Worm (Caenorhabditis elegans) whole organism, young adult: Measurements from ENCODE around the gene C34E10.12.
A peak's percentile ranks its signal among the peaks of the same experiment; 100 is the strongest.

Source experiments
- B0336.3 ChIP-seq: fragments of 200-800 bp; sonication (Bioruptor generic); IDR thresholded peaks from 2 replicates; pipeline ENCODE4 v1.3.6; 2022; ENCODE audit warnings: missing genetic modification characterization, missing compliant biosample characterization
- D2030.7 ChIP-seq: fragments of 200-800 bp; sonication (Bioruptor generic); IDR thresholded peaks from 2 replicates; pipeline ENCODE4 v1.3.6; 2022; ENCODE audit warnings: missing genetic modification reagents, missing genetic modification characterization, missing compliant biosample characterization
- F22D6.2 ChIP-seq: sonication (generic microtip); optimal IDR thresholded peaks from 2 replicates; lab custom pipeline; 2016; ENCODE audit warnings: mild to moderate bottlenecking, missing genetic modification characterization, missing compliant biosample characterization
- F33H1.4 ChIP-seq: fragments of 200-800 bp; sonication (Bioruptor generic); IDR thresholded peaks from 2 replicates; pipeline ENCODE4 v1.3.6; 2022; ENCODE audit warnings: missing genetic modification reagents, missing genetic modification characterization, missing compliant biosample characterization
- Y53G8AR.9 ChIP-seq: fragments of 200-800 bp; sonication (Bioruptor generic); conservative IDR thresholded peaks from 2 replicates; pipeline ENCODE4 v1.3.6; 2022; ENCODE audit warnings: missing genetic modification reagents, missing genetic modification characterization, missing compliant biosample characterization
- aptf-2 ChIP-seq: fragments of 200-800 bp; sonication (Bioruptor generic); conservative IDR thresholded peaks from 2 replicates; pipeline ENCODE4 v1.3.6; 2022; ENCODE audit warnings: missing genetic modification reagents, missing genetic modification characterization, missing compliant biosample characterization
- attf-3 ChIP-seq: fragments of 200-800 bp; sonication (Bioruptor generic); conservative IDR thresholded peaks from 2 replicates; pipeline ENCODE4 v1.3.6; 2022; ENCODE audit warnings: missing genetic modification reagents, missing genetic modification characterization, missing compliant biosample characterization
- attf-5 ChIP-seq: fragments of 200-800 bp; sonication (Bioruptor generic); optimal IDR thresholded peaks from 2 replicates; lab custom pipeline; 2018; ENCODE audit warnings: mild to moderate bottlenecking, missing genetic modification characterization, missing compliant biosample characterization
- attf-6 ChIP-seq: fragments of 200-800 bp; sonication (Bioruptor generic); IDR thresholded peaks from 2 replicates; pipeline ENCODE4 v1.3.6; 2022; ENCODE audit warnings: missing genetic modification reagents, missing genetic modification characterization, missing compliant biosample characterization
- bed-1 ChIP-seq: fragments of 200-800 bp; sonication (Bioruptor generic); IDR thresholded peaks from 2 replicates; pipeline ENCODE4 v1.3.6; 2022; ENCODE audit warnings: missing genetic modification reagents, missing genetic modification characterization, missing compliant biosample characterization
- cebp-2 ChIP-seq: fragments of 200-800 bp; sonication (Bioruptor generic); IDR thresholded peaks from 2 replicates; pipeline ENCODE4 v1.3.6; 2022; ENCODE audit warnings: missing genetic modification characterization, missing compliant biosample characterization
- chd-7 ChIP-seq: sonication (generic microtip); optimal IDR thresholded peaks from 2 replicates; lab custom pipeline; 2016; ENCODE audit warnings: mild to moderate bottlenecking, missing genetic modification characterization, moderate library complexity, missing compliant biosample characterization
- die-1 ChIP-seq: sonication (generic microtip); optimal IDR thresholded peaks from 2 replicates; lab custom pipeline; 2016; ENCODE audit warnings: missing genotype, mild to moderate bottlenecking, missing genetic modification characterization, missing compliant biosample characterization
- dox-1 ChIP-seq: fragments of 200-800 bp; sonication (Bioruptor generic); IDR thresholded peaks from 2 replicates; pipeline ENCODE4 v1.3.6; 2022; ENCODE audit warnings: missing genetic modification reagents, missing genetic modification characterization, missing compliant biosample characterization
- dpff-1 ChIP-seq: sonication (generic microtip); optimal IDR thresholded peaks from 2 replicates; lab custom pipeline; 2017; ENCODE audit warnings: mild to moderate bottlenecking, missing genetic modification characterization, missing compliant biosample characterization
- efl-1 ChIP-seq: fragments of 150-350 bp; optimal IDR thresholded peaks from 2 replicates; lab custom pipeline; 2014; ENCODE audit warnings: missing biosample characterization, missing genetic modification reagents, missing genetic modification characterization
- egl-18 ChIP-seq: fragments of 200-800 bp; sonication (Bioruptor generic); IDR thresholded peaks from 2 replicates; pipeline ENCODE4 v1.3.6; 2022; ENCODE audit warnings: missing genetic modification reagents, missing genetic modification characterization, missing compliant biosample characterization
- fkh-3 ChIP-seq: sonication (generic microtip); optimal IDR thresholded peaks from 2 replicates; lab custom pipeline; 2016; ENCODE audit warnings: mild to moderate bottlenecking, missing genetic modification characterization, missing compliant biosample characterization
- gei-17 ChIP-seq: fragments of 200-800 bp; sonication (Bioruptor generic); optimal IDR thresholded peaks from 2 replicates; lab custom pipeline; 2018; ENCODE audit warnings: mild to moderate bottlenecking, missing genetic modification characterization, missing compliant biosample characterization
- hlh-26 ChIP-seq: fragments of 200-800 bp; sonication (Bioruptor generic); conservative IDR thresholded peaks from 2 replicates; pipeline ENCODE4 v1.3.6; 2022; ENCODE audit warnings: missing genetic modification reagents, missing genetic modification characterization, missing compliant biosample characterization
- hsf-1 ChIP-seq: fragments of 200-800 bp; sonication (Bioruptor generic); IDR thresholded peaks from 2 replicates; pipeline ENCODE4 v1.3.6; 2022; ENCODE audit warnings: missing genetic modification reagents, missing genetic modification characterization, missing compliant biosample characterization
- let-526 ChIP-seq: fragments of 200-800 bp; sonication (Bioruptor generic); IDR thresholded peaks from 2 replicates; pipeline ENCODE4 v1.3.6; 2022; ENCODE audit warnings: missing genetic modification reagents, missing genetic modification characterization, missing compliant biosample characterization
- let-607 ChIP-seq, 2 experiments: fragments of 200-800 bp in 1 of 2; sonication (Bioruptor generic) in 1 of 2; sonication (generic microtip) in 1 of 2; optimal IDR thresholded peaks; 2 replicates each; lab custom pipeline; 2016 to 2018; ENCODE audit warnings: mild to moderate bottlenecking in 2 of 2, missing compliant biosample characterization in 2 of 2, missing genetic modification characterization in 2 of 2, moderate library complexity in 2 of 2, missing genotype in 1 of 2
- lin-54 ChIP-seq: fragments of 200-800 bp; sonication (Bioruptor generic); optimal IDR thresholded peaks from 2 replicates; lab custom pipeline; 2018; ENCODE audit warnings: mild to moderate bottlenecking, missing genetic modification characterization, missing compliant biosample characterization
- lsl-1 ChIP-seq: fragments of 200-800 bp; sonication (Bioruptor generic); optimal IDR thresholded peaks from 2 replicates; lab custom pipeline; 2018; ENCODE audit warnings: mild to moderate bottlenecking, missing genetic modification characterization, moderate library complexity, missing compliant biosample characterization
- lsy-27 ChIP-seq: sonication (generic microtip); optimal IDR thresholded peaks from 2 replicates; lab custom pipeline; 2017; ENCODE audit warnings: missing genetic modification characterization, mild to moderate bottlenecking, missing compliant biosample characterization, antibody characterized with exemption, missing genotype, borderline replicate concordance; ENCODE audit not compliant: insufficient read depth
- madf-10 ChIP-seq: sonication (generic microtip); optimal IDR thresholded peaks from 2 replicates; lab custom pipeline; 2016; ENCODE audit warnings: mild to moderate bottlenecking, missing genetic modification characterization, missing compliant biosample characterization
- madf-6 ChIP-seq: fragments of 200-800 bp; sonication (Bioruptor generic); IDR thresholded peaks from 2 replicates; pipeline ENCODE4 v1.3.6; 2022; ENCODE audit warnings: missing genetic modification reagents, missing genetic modification characterization, missing compliant biosample characterization
- madf-8 ChIP-seq: fragments of 200-800 bp; sonication (Bioruptor generic); conservative IDR thresholded peaks from 2 replicates; pipeline ENCODE4 v1.3.6; 2022; ENCODE audit warnings: missing genetic modification reagents, missing genetic modification characterization, missing compliant biosample characterization
- mel-28 ChIP-seq: sonication (generic microtip); optimal IDR thresholded peaks from 2 replicates; lab custom pipeline; 2016; ENCODE audit warnings: borderline replicate concordance, mild to moderate bottlenecking, missing genetic modification characterization, missing compliant biosample characterization
- nfya-1 ChIP-seq: sonication (generic microtip); optimal IDR thresholded peaks from 2 replicates; lab custom pipeline; 2017; ENCODE audit warnings: antibody characterized with exemption, missing compliant biosample characterization, missing genetic modification characterization, borderline replicate concordance; ENCODE audit not compliant: insufficient read depth
- nfyb-1 ChIP-seq: fragments of 200-800 bp; sonication (Bioruptor generic); IDR thresholded peaks from 2 replicates; pipeline ENCODE4 v1.3.6; 2022; ENCODE audit warnings: missing genetic modification reagents, missing genetic modification characterization, missing compliant biosample characterization
- nhr-120 ChIP-seq: fragments of 200-800 bp; sonication (Bioruptor generic); IDR thresholded peaks from 2 replicates; pipeline ENCODE4 v1.3.6; 2022; ENCODE audit warnings: missing genetic modification characterization, missing compliant biosample characterization
- pbrm-1 ChIP-seq: fragments of 200-800 bp; sonication (Bioruptor generic); IDR thresholded peaks from 2 replicates; pipeline ENCODE4 v1.3.6; 2022; ENCODE audit warnings: missing genetic modification reagents, missing genetic modification characterization, missing compliant biosample characterization
- rec-8 ChIP-seq, 2 experiments: sonication (generic microtip); optimal IDR thresholded peaks; 2 replicates each; lab custom pipeline; 2016; ENCODE audit warnings: mild to moderate bottlenecking in 2 of 2, missing genetic modification characterization in 2 of 2, missing genetic modification reagents in 2 of 2, missing genotype in 2 of 2, missing biosample characterization in 1 of 2, missing compliant biosample characterization in 1 of 2, moderate library complexity in 1 of 2
- sea-2 ChIP-seq: fragments of 200-800 bp; sonication (Bioruptor generic); IDR thresholded peaks from 2 replicates; pipeline ENCODE4 v1.3.6; 2022; ENCODE audit warnings: missing genetic modification characterization, missing compliant biosample characterization
- snpc-1.1 ChIP-seq: sonication (generic microtip); optimal IDR thresholded peaks from 2 replicates; lab custom pipeline; 2017; ENCODE audit warnings: missing genetic modification characterization, mild to moderate bottlenecking, missing compliant biosample characterization, antibody characterized with exemption, moderate library complexity, missing genotype, missing genetic modification reagents; ENCODE audit not compliant: insufficient read depth
- snpc-1.3 ChIP-seq: sonication (generic microtip); optimal IDR thresholded peaks from 2 replicates; lab custom pipeline; 2017; ENCODE audit warnings: missing genetic modification characterization, mild to moderate bottlenecking, missing compliant biosample characterization, antibody characterized with exemption, moderate library complexity, missing genotype, missing genetic modification reagents; ENCODE audit not compliant: insufficient read depth
- snpc-4 ChIP-seq, 5 experiments: fragments of 150-350 bp in 1 of 5; sonication (generic microtip) in 4 of 5; optimal IDR thresholded peaks; 2 replicates each; lab custom pipeline; 2014 to 2018; ENCODE audit warnings: missing genetic modification characterization in 5 of 5, missing biosample characterization in 3 of 5, antibody characterized with exemption in 2 of 5, mild to moderate bottlenecking in 2 of 5, missing compliant biosample characterization in 2 of 5, missing genotype in 2 of 5, moderate library complexity in 2 of 5, missing genetic modification reagents in 1 of 5
- sptf-2 ChIP-seq: fragments of 200-800 bp; sonication (Bioruptor generic); optimal IDR thresholded peaks from 2 replicates; lab custom pipeline; 2018; ENCODE audit warnings: mild to moderate bottlenecking, missing genetic modification characterization, missing compliant biosample characterization
- xnd-1 ChIP-seq: sonication (generic microtip); optimal IDR thresholded peaks from 2 replicates; lab custom pipeline; 2016; ENCODE audit warnings: missing genotype, missing genetic modification reagents, missing genetic modification characterization, missing compliant biosample characterization
- zfh-2 ChIP-seq: fragments of 200-800 bp; sonication (Bioruptor generic); conservative IDR thresholded peaks from 2 replicates; pipeline ENCODE4 v1.3.6; 2022; ENCODE audit warnings: missing genetic modification reagents, missing genetic modification characterization, missing compliant biosample characterization
- zim-3 ChIP-seq: sonication (generic microtip); optimal IDR thresholded peaks from 2 replicates; lab custom pipeline; 2017; ENCODE audit warnings: mild to moderate bottlenecking, missing genetic modification characterization, moderate library complexity, missing compliant biosample characterization
- ztf-22 ChIP-seq: fragments of 200-800 bp; sonication (Bioruptor generic); optimal IDR thresholded peaks from 2 replicates; lab custom pipeline; 2018; ENCODE audit warnings: mild to moderate bottlenecking, missing genetic modification characterization, moderate library complexity, missing compliant biosample characterization
- ztf-25 ChIP-seq: fragments of 200-800 bp; sonication (Bioruptor generic); IDR thresholded peaks from 2 replicates; pipeline ENCODE4 v1.3.6; 2022; ENCODE audit warnings: missing genetic modification reagents, missing genetic modification characterization, missing compliant biosample characterization

Gene C34E10.12

ce11 chrIII:5208992-5209391 is 18.7 kb downstream of the C34E10.12 start, which contains the start of gene syx-16:
Gene syx-16, minus strand, starts transcription at chrIII:5209109.
- TF ChIP-seq egl-18 (GFP tag; lab: Robert Waterston, UW): no peak
- TF ChIP-seq nfya-1 (tag; lab: Kevin White, UChicago): no peak
- no peak for TF ChIP-seq snpc-1.1 (tag; lab: Kevin White, UChicago)
- TF ChIP-seq ztf-25 (GFP tag; lab: Robert Waterston, UW): no peak
- TF ChIP-seq rec-8 (tag; optimal IDR thresholded peaks at IDR 0.05; lab: Kevin White, UChicago): no peak
- TF ChIP-seq B0336.3 (GFP tag; lab: Robert Waterston, UW): no peak
- no peak for TF ChIP-seq lsy-27 (tag; lab: Kevin White, UChicago)
- peak; percentile 83 for TF ChIP-seq lsl-1 (GFP tag; lab: Kevin White, UChicago)
- TF ChIP-seq aptf-2 (GFP tag; lab: Robert Waterston, UW): no peak
- TF ChIP-seq madf-8: peak; percentile 90
- peak; percentile 75 for TF ChIP-seq F33H1.4
- no peak for TF ChIP-seq attf-3 (GFP tag; lab: Robert Waterston, UW)
- no peak for TF ChIP-seq ztf-22 (GFP tag; lab: Kevin White, UChicago)
- TF ChIP-seq hsf-1: no peak
- TF ChIP-seq lin-54: peak; percentile 33
- TF ChIP-seq snpc-1.3: no peak
- no peak for TF ChIP-seq let-607 (tag; optimal IDR thresholded peaks at IDR 0.05; lab: Kevin White, UChicago)
- TF ChIP-seq dox-1 (GFP tag; lab: Robert Waterston, UW): peak; percentile 27; the same call in 1 of the 2 replicates
- TF ChIP-seq nfyb-1 (GFP tag; lab: Robert Waterston, UW): no peak
- no peak for TF ChIP-seq cebp-2 (GFP tag; lab: Robert Waterston, UW)
- TF ChIP-seq die-1 (tag; lab: Kevin White, UChicago): no peak
- TF ChIP-seq hlh-26 (GFP tag; lab: Robert Waterston, UW): no peak
- TF ChIP-seq xnd-1: peak; percentile 82
- no peak for TF ChIP-seq zim-3 (tag; lab: Kevin White, UChicago)
- no peak for TF ChIP-seq zfh-2 (GFP tag; lab: Robert Waterston, UW)
- peak; percentile 35; the same call in 1 of the 2 replicates for TF ChIP-seq D2030.7 (GFP tag; lab: Robert Waterston, UW)
- TF ChIP-seq bed-1: no peak
- peak; percentile 93 for TF ChIP-seq madf-6 (GFP tag; lab: Robert Waterston, UW)
- TF ChIP-seq Y53G8AR.9 (GFP tag; lab: Robert Waterston, UW): no peak
- TF ChIP-seq gei-17 (GFP tag; lab: Kevin White, UChicago): no peak
- TF ChIP-seq let-526 (GFP tag; lab: Robert Waterston, UW): no peak
- no peak for TF ChIP-seq attf-6 (GFP tag; lab: Robert Waterston, UW)
- no peak for TF ChIP-seq F22D6.2 (tag; lab: Kevin White, UChicago)
- TF ChIP-seq dpff-1: no peak

ce11 chrIII:5206861-5207414 is 20.7 kb downstream of the C34E10.12 start, which contains the start of gene morc-1:
Gene morc-1, minus strand, starts transcription at chrIII:5206911.
- TF ChIP-seq cebp-2 (GFP tag; lab: Robert Waterston, UW) (no peak), aptf-2 (GFP tag; lab: Robert Waterston, UW) (no peak), fkh-3 (no peak), madf-10 (tag; lab: Kevin White, UChicago) (no peak), pbrm-1 (no peak), F33H1.4 (peak; percentile 62; the same call in 1 of the 2 replicates), chd-7 (tag; lab: Kevin White, UChicago) (no peak), attf-3 (GFP tag; lab: Robert Waterston, UW) (no peak), nhr-120 (GFP tag; lab: Robert Waterston, UW) (no peak), sea-2 (GFP tag; lab: Robert Waterston, UW) (no peak), die-1 (tag; lab: Kevin White, UChicago) (no peak), attf-5 (GFP tag; lab: Kevin White, UChicago) (no peak), snpc-4 (GFP tag; optimal IDR thresholded peaks at IDR 0.05; lab: Kevin White, UChicago) (no peak), snpc-4 (tag; optimal IDR thresholded peaks at IDR 0.05; lab: Kevin White, UChicago) (no peak), gei-17 (GFP tag; lab: Kevin White, UChicago) (no peak), attf-6 (GFP tag; lab: Robert Waterston, UW) (no peak), efl-1 (peak; percentile 11), mel-28 (tag; lab: Kevin White, UChicago) (no peak), sptf-2 (GFP tag; lab: Kevin White, UChicago) (no peak)
